Worm (Caenorhabditis elegans): ENCODE results near the gene srm-3.

Gene srm-3

DNA sequence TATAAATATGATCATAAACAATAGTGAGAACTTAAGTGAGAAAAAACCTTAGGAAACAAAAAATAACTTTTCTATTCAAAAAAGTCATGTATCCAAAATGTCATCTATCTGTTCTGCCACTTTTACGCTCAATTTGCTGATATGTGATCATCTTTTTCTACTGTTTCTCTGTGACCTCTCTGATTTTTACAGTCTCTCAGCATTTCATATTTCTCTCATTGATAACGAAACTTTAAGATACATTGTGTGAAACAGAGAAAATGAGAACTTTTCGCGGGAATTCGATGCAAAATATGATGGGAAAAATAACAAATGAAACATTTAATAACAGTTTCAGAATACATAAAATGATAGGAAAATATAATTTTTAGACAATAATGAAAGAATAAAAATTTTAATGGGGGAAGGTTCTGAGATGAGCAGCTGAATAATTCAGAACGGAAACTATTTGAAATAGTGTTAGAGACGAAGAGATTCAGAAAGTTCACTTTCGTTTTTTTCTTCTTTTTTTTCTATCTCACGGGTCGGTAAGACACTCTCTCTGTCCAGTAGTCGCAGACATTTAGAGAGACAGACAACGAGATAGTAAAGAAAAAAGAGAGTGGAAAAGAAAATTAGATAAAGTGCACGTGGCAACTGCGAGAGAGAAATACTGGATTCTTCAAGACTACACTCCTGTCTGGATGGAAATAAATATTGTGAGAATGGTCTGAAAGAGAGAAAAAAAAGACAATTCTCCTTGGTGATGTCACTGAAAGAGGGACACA lies 28.6 kb downstream of the srm-3 start:
- TF ChIP-seq tlf-1 (GFP tag; optimal IDR thresholded peaks at IDR 0.05) (no peak), dox-1 (GFP tag; IDR thresholded peaks at IDR 0.05) (0 out of 2 replicates have a peak, but pooled peaks have one; percentile 7), chd-7 (tag; optimal IDR thresholded peaks at IDR 0.05) (peak; percentile 42), mxl-1 (tag; optimal IDR thresholded peaks at IDR 0.05) (no peak), ceh-58 (GFP tag; IDR thresholded peaks at IDR 0.05) (no peak), egrh-3 (GFP tag; IDR thresholded peaks at IDR 0.05) (no peak), attf-6 (GFP tag; IDR thresholded peaks at IDR 0.05) (no peak), ZK185.1 (tag; optimal IDR thresholded peaks at IDR 0.05; ENCODE audit: poor library complexity, severe bottlenecking) (no peak), K11D2.4 (GFP tag; IDR thresholded peaks at IDR 0.05) (peak; percentile 71; the same call in 1 of the 2 replicates), lin-54 (GFP tag; optimal IDR thresholded peaks at IDR 0.05) (peak; percentile 15), K12H6.12 (tag; optimal IDR thresholded peaks at IDR 0.05) (peak; percentile 29), somi-1 (GFP tag; optimal IDR thresholded peaks at IDR 0.05) (peak; percentile 83), lin-40 (tag; optimal IDR thresholded peaks at IDR 0.05) (peak; percentile 80), aptf-3 (GFP tag; IDR thresholded peaks at IDR 0.05) (no peak), pbrm-1 (GFP tag; IDR thresholded peaks at IDR 0.05) (no peak), B0336.3 (GFP tag; IDR thresholded peaks at IDR 0.05) (no peak), ceh-27 (GFP tag; optimal IDR thresholded peaks at IDR 0.05) (peak; percentile 55), nhr-90 (tag; optimal IDR thresholded peaks at IDR 0.05) (no peak), C06A6.2 (GFP tag; conservative IDR thresholded peaks at IDR 0.05) (peak; percentile 62), attf-5 (GFP tag; optimal IDR thresholded peaks at IDR 0.05) (peak; percentile 68), ekl-4 (GFP tag; IDR thresholded peaks at IDR 0.05) (no peak), ama-1 (optimal IDR thresholded peaks at IDR 0.05) (no peak), ama-1 (GFP tag; optimal IDR thresholded peaks at IDR 0.05) (no peak), nfya-1 (tag; optimal IDR thresholded peaks at IDR 0.05; ENCODE audit: borderline replicate concordance, insufficient read depth) (no peak), ztf-22 (GFP tag; optimal IDR thresholded peaks at IDR 0.05) (peak; percentile 59), Y56A3A.18 (GFP tag; IDR thresholded peaks at IDR 0.05) (no peak), T07F8.4 (tag; optimal IDR thresholded peaks at IDR 0.05) (no peak), snpc-4 (GFP tag; optimal IDR thresholded peaks at IDR 0.05) (no peak), snpc-4 (tag; optimal IDR thresholded peaks at IDR 0.05) (peak in 1 of 4 experiments; percentile 6), B0261.1 (tag; optimal IDR thresholded peaks at IDR 0.05) (no peak), hmg-1.2 (GFP tag; IDR thresholded peaks at IDR 0.05) (peak; percentile 80), let-526 (GFP tag; IDR thresholded peaks at IDR 0.05) (no peak), F33H1.4 (GFP tag; IDR thresholded peaks at IDR 0.05) (no peak), ccch-3 (GFP tag; optimal IDR thresholded peaks at IDR 0.05) (no peak), bed-2 (GFP tag; IDR thresholded peaks at IDR 0.05) (no peak), nhr-80 (tag; optimal IDR thresholded peaks at IDR 0.05) (peak; percentile 79), cebp-1 (GFP tag; IDR thresholded peaks at IDR 0.05) (peak; percentile 28; the same call in 1 of the 2 replicates), cebp-1 (tag; optimal IDR thresholded peaks at IDR 0.05) (peak; percentile 64), egl-44 (GFP tag; IDR thresholded peaks at IDR 0.05) (0 out of 2 replicates have a peak, but pooled peaks have one; percentile 35), let-607 (tag; optimal IDR thresholded peaks at IDR 0.05) (peak in 1 of 2 experiments; percentile 69)

Measured in whole organism, young adult.